Fruit fly (Drosophila melanogaster) whole organism, pupa: ENCODE results near the gene Ir94g.

Experiments used
- CG32121 ChIP-seq: fragments of 200-800 bp; sonication (Bioruptor generic); IDR thresholded peaks from 2 replicates; pipeline ENCODE4 v1.3.6; 2022; ENCODE audit warnings: missing biosample characterization, missing genetic modification characterization
- CG4496 ChIP-seq: fragments of 200-800 bp; sonication (Bioruptor generic); IDR thresholded peaks from 3 replicates; pipeline ENCODE4 v1.3.6; 2022; ENCODE audit warnings: missing biosample characterization, missing genetic modification characterization
- CG8301 ChIP-seq: fragments of 200-800 bp; sonication (Bioruptor generic); optimal IDR thresholded peaks from 2 replicates; lab custom pipeline; 2018; ENCODE audit warnings: missing biosample characterization, mild to moderate bottlenecking, missing genetic modification characterization
- D1 ChIP-seq: fragments of 200-800 bp; sonication (Bioruptor generic); optimal IDR thresholded peaks from 2 replicates; lab custom pipeline; 2018; ENCODE audit warnings: missing biosample characterization, mild to moderate bottlenecking, missing genetic modification characterization, moderate library complexity
- EcR ChIP-seq: fragments of 200-800 bp; sonication (Bioruptor generic); optimal IDR thresholded peaks from 3 replicates; lab custom pipeline; 2019; ENCODE audit warnings: missing biosample characterization, missing genetic modification characterization, mild to moderate bottlenecking, moderate library complexity, missing genetic modification reagents
- Ets98B ChIP-seq: fragments of 200-800 bp; sonication (Bioruptor generic); IDR thresholded peaks from 2 replicates; pipeline ENCODE4 v1.3.6; 2022; ENCODE audit warnings: missing biosample characterization, missing genetic modification characterization
- Pif1A ChIP-seq: fragments of 200-800 bp; sonication (Bioruptor generic); optimal IDR thresholded peaks from 3 replicates; lab custom pipeline; 2016; ENCODE audit warnings: missing biosample characterization, missing genetic modification characterization
- Pif1B ChIP-seq: fragments of 200-800 bp; sonication (Bioruptor generic); optimal IDR thresholded peaks from 3 replicates; lab custom pipeline; 2016; ENCODE audit warnings: missing biosample characterization, missing genetic modification characterization
- Snoo ChIP-seq: fragments of 200-800 bp; sonication (Bioruptor generic); optimal IDR thresholded peaks from 3 replicates; lab custom pipeline; 2017; ENCODE audit warnings: missing biosample characterization, mild to moderate bottlenecking, missing genetic modification characterization, inconsistent platforms
- fd96Ca ChIP-seq: fragments of 200-800 bp; sonication (Bioruptor generic); IDR thresholded peaks from 3 replicates; pipeline ENCODE4 v1.3.6; 2022; ENCODE audit warnings: missing biosample characterization, missing genetic modification characterization

DNA sequence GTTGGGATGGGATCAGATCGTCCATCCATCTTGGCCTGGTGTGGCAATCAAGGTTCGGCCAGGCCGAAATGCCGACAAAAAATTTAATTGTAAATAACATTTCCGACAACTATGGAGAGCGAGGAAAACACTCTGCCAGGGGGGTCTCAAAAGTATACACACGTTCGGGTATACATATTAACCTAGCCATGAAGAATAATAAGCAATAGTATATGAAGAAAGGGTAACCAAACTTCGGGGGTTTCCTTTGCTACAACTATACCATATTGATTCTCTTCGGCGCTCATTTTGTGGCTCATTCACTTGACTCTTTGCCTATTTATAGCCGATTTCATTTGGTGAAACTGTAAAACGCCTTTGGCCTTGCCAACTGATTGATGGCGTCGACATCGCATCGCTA lies 13.6 kb downstream of the Ir94g start:
- TF ChIP-seq Pif1A (GFP tag; lab: Kevin White, UChicago) = no peak
- no peak for TF ChIP-seq Snoo
- TF ChIP-seq fd96Ca = no peak
- no peak for TF ChIP-seq D1 (tag; lab: Kevin White, UChicago)
- no peak for TF ChIP-seq EcR
- no peak for TF ChIP-seq CG32121 (GFP tag; lab: Robert Waterston, UW)
- TF ChIP-seq CG8301 (tag; lab: Kevin White, UChicago) = no peak
- no peak for TF ChIP-seq Ets98B (GFP tag; lab: Robert Waterston, UW)
- no peak for TF ChIP-seq CG4496 (GFP tag; lab: Robert Waterston, UW)
- TF ChIP-seq Pif1B (GFP tag; lab: Kevin White, UChicago) = no peak
